Worm (Caenorhabditis elegans) whole organism, L1 larva: ENCODE data around the gene sru-37.

Source experiments
- F16B12.6 ChIP-seq: fragments of 150-350 bp; optimal IDR thresholded peaks from 2 replicates; lab custom pipeline; 2014; ENCODE audit warnings: missing biosample characterization, missing genetic modification characterization
- blmp-1 ChIP-seq: fragments of 150-350 bp; optimal IDR thresholded peaks from 2 replicates; lab custom pipeline; 2014; ENCODE audit warnings: missing biosample characterization, missing genetic modification characterization
- ces-1 ChIP-seq: fragments of 150-350 bp; optimal IDR thresholded peaks from 2 replicates; lab custom pipeline; 2014; ENCODE audit warnings: missing biosample characterization, missing genetic modification reagents, missing genetic modification characterization
- mep-1 ChIP-seq: fragments of 150-350 bp; optimal IDR thresholded peaks from 2 replicates; lab custom pipeline; 2014; ENCODE audit warnings: missing biosample characterization, missing genetic modification characterization
- nhr-77 ChIP-seq: fragments of 150-350 bp; optimal IDR thresholded peaks from 2 replicates; lab custom pipeline; 2014; ENCODE audit warnings: missing biosample characterization, missing genetic modification characterization
- rnt-1 ChIP-seq: sonication (generic microtip); optimal IDR thresholded peaks from 2 replicates; lab custom pipeline; 2016; ENCODE audit warnings: mild to moderate bottlenecking, missing genetic modification characterization, moderate library complexity, missing compliant biosample characterization

- no peak for TF ChIP-seq rnt-1
- TF ChIP-seq nhr-77 (tag; lab: Kevin White, UChicago) = no peak
- TF ChIP-seq F16B12.6 (tag; lab: Kevin White, UChicago) = no peak
- no peak for TF ChIP-seq ces-1 (GFP tag; lab: Kevin White, UChicago)
- TF ChIP-seq mep-1 (tag; lab: Kevin White, UChicago) = no peak
- no peak for TF ChIP-seq blmp-1 (tag; lab: Kevin White, UChicago)
These were observed 13.9 kb upstream of the sru-37 start, which contains the start of gene lipl-2 for ce11 chrV:9791332-9791731.
